Worm (Caenorhabditis elegans) whole organism, late embryonic: ENCODE results near the gene F59B2.3.

Experiments
- C08G9.2 ChIP-seq: sonication (generic microtip); optimal IDR thresholded peaks from 2 replicates; lab custom pipeline; 2016; ENCODE audit warnings: mild to moderate bottlenecking, missing genetic modification characterization, moderate library complexity, missing compliant biosample characterization
- K09A11.1 ChIP-seq: sonication (generic microtip); optimal IDR thresholded peaks from 2 replicates; lab custom pipeline; 2017; ENCODE audit warnings: antibody characterized with exemption, mild to moderate bottlenecking, missing genetic modification characterization, missing compliant biosample characterization; ENCODE audit not compliant: insufficient read depth
- Y22D7AL.16 ChIP-seq: sonication (generic microtip); optimal IDR thresholded peaks from 2 replicates; lab custom pipeline; 2016; ENCODE audit warnings: missing genetic modification characterization, missing compliant biosample characterization
- ceh-2 ChIP-seq: sonication (generic microtip); optimal IDR thresholded peaks from 2 replicates; lab custom pipeline; 2016; ENCODE audit warnings: missing genotype, missing genetic modification characterization, missing compliant biosample characterization
- ceh-22 ChIP-seq: sonication (generic microtip); optimal IDR thresholded peaks from 2 replicates; lab custom pipeline; 2017; ENCODE audit warnings: missing biosample characterization, missing genetic modification characterization
- ceh-24 ChIP-seq: sonication (generic microtip); optimal IDR thresholded peaks from 2 replicates; lab custom pipeline; 2016; ENCODE audit warnings: mild to moderate bottlenecking, missing genetic modification characterization, missing compliant biosample characterization
- ceh-31 ChIP-seq: sonication (generic microtip); optimal IDR thresholded peaks from 2 replicates; lab custom pipeline; 2016; ENCODE audit warnings: missing genetic modification characterization, missing compliant biosample characterization
- ceh-45 ChIP-seq: fragments of 200-800 bp; sonication (Bioruptor generic); IDR thresholded peaks from 2 replicates; pipeline ENCODE4 v1.3.6; 2022; ENCODE audit warnings: missing genetic modification reagents, missing genetic modification characterization, missing compliant biosample characterization
- ceh-9 ChIP-seq: sonication (generic microtip); optimal IDR thresholded peaks from 2 replicates; lab custom pipeline; 2016; ENCODE audit warnings: mild to moderate bottlenecking, missing genetic modification characterization, inconsistent platforms, missing compliant biosample characterization
- dve-1 ChIP-seq: sonication (generic microtip); optimal IDR thresholded peaks from 2 replicates; lab custom pipeline; 2017; ENCODE audit warnings: antibody characterized with exemption, mild to moderate bottlenecking, missing genetic modification characterization, missing compliant biosample characterization
- elt-2 ChIP-seq: sonication (generic microtip); optimal IDR thresholded peaks from 2 replicates; lab custom pipeline; 2016; ENCODE audit warnings: missing genetic modification reagents, missing genetic modification characterization, missing compliant biosample characterization
- elt-4 ChIP-seq: sonication (generic microtip); optimal IDR thresholded peaks from 2 replicates; lab custom pipeline; 2016; ENCODE audit warnings: missing genetic modification characterization, missing compliant biosample characterization
- ets-4 ChIP-seq: sonication (generic microtip); optimal IDR thresholded peaks from 2 replicates; lab custom pipeline; 2016; ENCODE audit warnings: missing genetic modification characterization, missing compliant biosample characterization
- fkh-6 ChIP-seq: sonication (generic microtip); optimal IDR thresholded peaks from 2 replicates; lab custom pipeline; 2016; ENCODE audit warnings: missing genetic modification characterization, missing compliant biosample characterization
- gmeb-2 ChIP-seq: sonication (generic microtip); optimal IDR thresholded peaks from 2 replicates; lab custom pipeline; 2016; ENCODE audit warnings: missing genetic modification characterization, inconsistent platforms, missing compliant biosample characterization
- hlh-15 ChIP-seq: sonication (generic microtip); optimal IDR thresholded peaks from 2 replicates; lab custom pipeline; 2016; ENCODE audit warnings: missing genetic modification characterization, missing compliant biosample characterization
- hlh-8 ChIP-seq: sonication (generic microtip); optimal IDR thresholded peaks from 2 replicates; lab custom pipeline; 2016; ENCODE audit warnings: missing genotype, missing genetic modification characterization, missing compliant biosample characterization
- lin-11 ChIP-seq: fragments of 200-800 bp; sonication (Bioruptor generic); optimal IDR thresholded peaks from 2 replicates; lab custom pipeline; 2018; ENCODE audit warnings: mild to moderate bottlenecking, missing genetic modification characterization, missing compliant biosample characterization
- madf-2 ChIP-seq: sonication (generic microtip); optimal IDR thresholded peaks from 2 replicates; lab custom pipeline; 2017; ENCODE audit warnings: missing genetic modification characterization, missing compliant biosample characterization
- nfya-1 ChIP-seq: sonication (generic microtip); optimal IDR thresholded peaks from 2 replicates; lab custom pipeline; 2017; ENCODE audit warnings: missing genetic modification characterization, mild to moderate bottlenecking, missing compliant biosample characterization, antibody characterized with exemption, moderate library complexity
- odd-2 ChIP-seq: sonication (generic microtip); optimal IDR thresholded peaks from 2 replicates; lab custom pipeline; 2017; ENCODE audit warnings: antibody characterized with exemption, mild to moderate bottlenecking, missing genetic modification characterization, missing compliant biosample characterization
- pag-3 ChIP-seq: sonication (generic microtip); optimal IDR thresholded peaks from 2 replicates; lab custom pipeline; 2016; ENCODE audit warnings: missing compliant biosample characterization, missing genetic modification characterization, borderline replicate concordance
- pax-1 ChIP-seq: fragments of 150-350 bp; optimal IDR thresholded peaks from 2 replicates; lab custom pipeline; 2014; ENCODE audit warnings: missing biosample characterization, missing genetic modification characterization
- pha-4 ChIP-seq: fragments of 150-350 bp; optimal IDR thresholded peaks from 2 replicates; lab custom pipeline; 2018; ENCODE audit warnings: missing biosample characterization, missing genetic modification reagents, missing genetic modification characterization
- pqm-1 ChIP-seq: sonication (generic microtip); optimal IDR thresholded peaks from 2 replicates; lab custom pipeline; 2016; ENCODE audit warnings: missing genetic modification characterization, missing compliant biosample characterization
- pros-1 ChIP-seq: fragments of 150-350 bp; optimal IDR thresholded peaks from 2 replicates; lab custom pipeline; 2014; ENCODE audit warnings: missing biosample characterization, missing genetic modification reagents, missing genetic modification characterization
- ref-2 ChIP-seq: sonication (generic microtip); optimal IDR thresholded peaks from 2 replicates; lab custom pipeline; 2016; ENCODE audit warnings: missing genetic modification characterization, missing compliant biosample characterization
- sox-4 ChIP-seq: sonication (generic microtip); optimal IDR thresholded peaks from 2 replicates; lab custom pipeline; 2017; ENCODE audit warnings: mild to moderate bottlenecking, missing genetic modification characterization, inconsistent platforms, missing compliant biosample characterization
- syd-9 ChIP-seq: sonication (generic microtip); optimal IDR thresholded peaks from 2 replicates; lab custom pipeline; 2016; ENCODE audit warnings: mild to moderate bottlenecking, missing genetic modification characterization, moderate library complexity, missing compliant biosample characterization
- tbx-2 ChIP-seq: sonication (generic microtip); optimal IDR thresholded peaks from 2 replicates; lab custom pipeline; 2016; ENCODE audit warnings: missing genetic modification characterization, missing compliant biosample characterization
- tbx-7 ChIP-seq: sonication (generic microtip); optimal IDR thresholded peaks from 2 replicates; lab custom pipeline; 2016; ENCODE audit warnings: missing genotype, missing genetic modification characterization, missing compliant biosample characterization
- unc-86 ChIP-seq: sonication (generic microtip); optimal IDR thresholded peaks from 2 replicates; lab custom pipeline; 2016; ENCODE audit warnings: missing genetic modification characterization, missing compliant biosample characterization
- zip-5 ChIP-seq: sonication (generic microtip); optimal IDR thresholded peaks from 2 replicates; lab custom pipeline; 2016; ENCODE audit warnings: missing genetic modification characterization, missing compliant biosample characterization

Gene F59B2.3

ce11 chrIII:8967639-8968038, 31.9 kb downstream of the F59B2.3 start, which contains the start of the genes bud-13 and rpap-2:
Gene bud-13 (minus strand): TSS chrIII:8967727.
Gene rpap-2 (plus strand): TSS chrIII:8967967.
- no peak for TF ChIP-seq unc-86 (tag; lab: Kevin White, UChicago)
- TF ChIP-seq ceh-31 (tag; lab: Kevin White, UChicago), result peak; percentile 46
- TF ChIP-seq sox-4 (tag; lab: Kevin White, UChicago), result no peak
- peak; percentile 36 for TF ChIP-seq tbx-2 (tag; lab: Kevin White, UChicago)
- peak; percentile 22 for TF ChIP-seq hlh-8 (tag; lab: Kevin White, UChicago)
- TF ChIP-seq lin-11 (tag; lab: Kevin White, UChicago), result no peak
- peak; percentile 15 for TF ChIP-seq zip-5 (tag; lab: Kevin White, UChicago)
- no peak for TF ChIP-seq nfya-1 (tag; lab: Kevin White, UChicago)
- TF ChIP-seq ceh-2 (tag; lab: Kevin White, UChicago), result peak; percentile 8
- no peak for TF ChIP-seq madf-2 (tag; lab: Kevin White, UChicago)

- TF ChIP-seq ceh-22 (tag; lab: Kevin White, UChicago), result no peak
- TF ChIP-seq dve-1 (tag; lab: Kevin White, UChicago), result peak; percentile 43
- no peak for TF ChIP-seq tbx-7
Measured at ce11 chrIII:8964684-8965283, 34.8 kb downstream of the F59B2.3 start.

- TF ChIP-seq pqm-1 (tag; lab: Kevin White, UChicago) (no peak), ets-4 (tag; lab: Kevin White, UChicago) (no peak), C08G9.2 (tag; lab: Kevin White, UChicago) (no peak), syd-9 (tag; lab: Kevin White, UChicago) (no peak), pros-1 (tag; lab: Kevin White, UChicago) (no peak), sox-4 (tag; lab: Kevin White, UChicago) (no peak), elt-4 (tag; lab: Kevin White, UChicago) (no peak), fkh-6 (no peak), pax-1 (no peak), pag-3 (tag; lab: Kevin White, UChicago) (no peak), odd-2 (tag; lab: Kevin White, UChicago) (no peak), dve-1 (tag; lab: Kevin White, UChicago) (no peak), madf-2 (tag; lab: Kevin White, UChicago) (no peak), elt-2 (tag; lab: Kevin White, UChicago) (no peak), ceh-9 (no peak), gmeb-2 (tag; lab: Kevin White, UChicago) (no peak), Y22D7AL.16 (no peak)
Measured at ce11 chrIII:8962475-8962874, 37.1 kb downstream of the F59B2.3 start.

ce11 chrIII:8961993-8962392, 37.6 kb downstream of the F59B2.3 start, which contains the start of gene grl-25:
Gene grl-25 (plus strand): TSS chrIII:8962293.
- TF ChIP-seq pha-4 (tag; lab: Kevin White, UChicago), result no peak
- TF ChIP-seq ceh-24, result no peak
- no peak for TF ChIP-seq ceh-45 (GFP tag; lab: Robert Waterston, UW)
- TF ChIP-seq hlh-15 (tag; lab: Kevin White, UChicago), result no peak
- no peak for TF ChIP-seq elt-2 (tag; lab: Kevin White, UChicago)
- TF ChIP-seq, all 69 proteins: peak for 0

- TF ChIP-seq K09A11.1 (no peak), elt-2 (tag; lab: Kevin White, UChicago) (no peak), ref-2 (tag; lab: Kevin White, UChicago) (no peak)
Measured at ce11 chrIII:8960664-8961063, 38.9 kb downstream of the F59B2.3 start, which contains the start of gene ZK643.6. Gene ZK643.6 (minus strand): TSS chrIII:8960764.
